Worm (Caenorhabditis elegans): ENCODE data around the gene tars-1.
A peak's percentile ranks its signal among the peaks of the same experiment; 100 is the strongest.

Gene tars-1

DNA sequence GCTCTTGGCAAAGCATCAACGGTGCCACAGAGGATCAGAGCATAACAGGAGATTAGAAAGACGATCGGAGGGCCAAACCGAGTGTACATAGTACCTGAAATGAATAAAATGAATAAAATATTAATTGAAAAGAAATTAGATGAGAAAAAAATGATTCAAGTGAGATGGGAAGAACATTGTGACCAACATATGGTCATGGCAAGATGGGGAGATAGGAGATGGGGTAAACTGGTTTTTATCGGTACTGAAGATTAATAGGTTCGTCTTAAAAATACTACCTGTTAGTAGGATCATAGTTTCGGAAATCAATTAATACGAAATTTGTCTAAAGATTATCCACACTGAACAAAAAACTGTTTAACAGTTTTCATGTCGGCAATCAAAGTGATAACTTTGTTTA lies 38.4 kb downstream of the tars-1 start, which contains the start of gene nep-1:
nep-1 (minus strand) TSS at position 101 of the 400 bp plus-strand sequence.
- no peak for TF ChIP-seq C34F6.9 (tag; optimal IDR thresholded peaks at IDR 0.05)
- no peak for TF ChIP-seq nhr-25 (tag; optimal IDR thresholded peaks at IDR 0.05)
- TF ChIP-seq sma-9 (GFP tag; optimal IDR thresholded peaks at IDR 0.05): peak; percentile 24
- TF ChIP-seq sma-9 (tag; optimal IDR thresholded peaks at IDR 0.05): no peak

- peak; percentile 45 for TF ChIP-seq lin-13 (GFP tag; optimal IDR thresholded peaks at IDR 0.05)
- TF ChIP-seq ztf-1 (GFP tag; conservative IDR thresholded peaks at IDR 0.05): no peak
- TF ChIP-seq F13H6.1 (tag; optimal IDR thresholded peaks at IDR 0.05): no peak
- no peak for TF ChIP-seq nhr-10 (tag; optimal IDR thresholded peaks at IDR 0.05)
- peak; percentile 76 for TF ChIP-seq nhr-129 (tag; optimal IDR thresholded peaks at IDR 0.05)
- no peak for TF ChIP-seq alr-1 (tag; optimal IDR thresholded peaks at IDR 0.05)
- TF ChIP-seq unc-39 (tag; optimal IDR thresholded peaks at IDR 0.05): no peak
- peak; percentile 92 for TF ChIP-seq unc-55 (GFP tag; optimal IDR thresholded peaks at IDR 0.05)
- no peak for TF ChIP-seq egl-27 (tag; optimal IDR thresholded peaks at IDR 0.05)
- no peak for TF ChIP-seq zag-1 (tag; optimal IDR thresholded peaks at IDR 0.05)
- peak; percentile 41 for TF ChIP-seq lin-11 (tag; optimal IDR thresholded peaks at IDR 0.05)
- no peak for TF ChIP-seq mbf-1 (tag; optimal IDR thresholded peaks at IDR 0.05)
- TF ChIP-seq ztf-4 (tag; optimal IDR thresholded peaks at IDR 0.05): no peak
- TF ChIP-seq Y55F3AM.14 (GFP tag; optimal IDR thresholded peaks at IDR 0.05): no peak
- peak; percentile 67 for TF ChIP-seq crh-2 (tag; optimal IDR thresholded peaks at IDR 0.05)
- TF ChIP-seq C34F6.9 (tag; optimal IDR thresholded peaks at IDR 0.05): peak; percentile 86
- TF ChIP-seq ceh-16 (tag; optimal IDR thresholded peaks at IDR 0.05): no peak
- TF ChIP-seq mab-5 (tag; optimal IDR thresholded peaks at IDR 0.05): peak; percentile 60
- no peak for TF ChIP-seq sem-4 (tag; optimal IDR thresholded peaks at IDR 0.05)
- no peak for TF ChIP-seq snpc-4 (tag; optimal IDR thresholded peaks at IDR 0.05)
- no peak for TF ChIP-seq nhr-77 (tag; optimal IDR thresholded peaks at IDR 0.05)
- TF ChIP-seq nhr-6 (tag; optimal IDR thresholded peaks at IDR 0.05): no peak
- no peak for TF ChIP-seq dmd-4 (tag; optimal IDR thresholded peaks at IDR 0.05)
- peak; percentile 50 for TF ChIP-seq fos-1 (tag; optimal IDR thresholded peaks at IDR 0.05)
- TF ChIP-seq peb-1 (tag; optimal IDR thresholded peaks at IDR 0.05): no peak
- peak; percentile 5 for TF ChIP-seq blmp-1 (tag; optimal IDR thresholded peaks at IDR 0.05; ENCODE audit: insufficient read depth)
- no peak for TF ChIP-seq unc-62 (GFP tag; optimal IDR thresholded peaks at IDR 0.05)
- TF ChIP-seq nhr-237 (tag; optimal IDR thresholded peaks at IDR 0.05): no peak
- TF ChIP-seq aly-2 (tag; optimal IDR thresholded peaks at IDR 0.05): no peak
- peak; percentile 39 for TF ChIP-seq sma-3 (GFP tag; optimal IDR thresholded peaks at IDR 0.05)
- TF ChIP-seq elt-1 (tag; optimal IDR thresholded peaks at IDR 0.05): no peak
- no peak for TF ChIP-seq elt-3 (tag; optimal IDR thresholded peaks at IDR 0.05)
- no peak for TF ChIP-seq nhr-21 (tag; optimal IDR thresholded peaks at IDR 0.05)
- TF ChIP-seq nhr-23 (tag; optimal IDR thresholded peaks at IDR 0.05): no peak
- no peak for TF ChIP-seq lin-39 (tag; optimal IDR thresholded peaks at IDR 0.05)
- peak; percentile 47 for TF ChIP-seq R02D3.7 (tag; optimal IDR thresholded peaks at IDR 0.05)
- no peak for TF ChIP-seq ceh-82 (tag; optimal IDR thresholded peaks at IDR 0.05)
- TF ChIP-seq nhr-25 (tag; optimal IDR thresholded peaks at IDR 0.05): no peak
- no peak for TF ChIP-seq nhr-11 (tag; optimal IDR thresholded peaks at IDR 0.05)
- no peak for TF ChIP-seq ztf-11 (tag; optimal IDR thresholded peaks at IDR 0.05)
- TF ChIP-seq nhr-12 (tag; optimal IDR thresholded peaks at IDR 0.05): no peak
- peak; percentile 45 for TF ChIP-seq sma-9 (GFP tag; optimal IDR thresholded peaks at IDR 0.05)
- no peak for TF ChIP-seq sma-9 (tag; optimal IDR thresholded peaks at IDR 0.05)
- no peak for TF ChIP-seq ZK546.5 (tag; optimal IDR thresholded peaks at IDR 0.05)
- TF ChIP-seq gmeb-1 (tag; optimal IDR thresholded peaks at IDR 0.05): peak; percentile 68
- TF ChIP-seq ama-1 (optimal IDR thresholded peaks at IDR 0.05): no peak
- TF ChIP-seq skn-1 (tag; optimal IDR thresholded peaks at IDR 0.05): peak; percentile 99
- no peak for TF ChIP-seq mdl-1 (tag; optimal IDR thresholded peaks at IDR 0.05)
- peak in 1 of 2 experiments; percentile 86 for TF ChIP-seq lsy-2 (tag; optimal IDR thresholded peaks at IDR 0.05)
Observed at ce11 chrII:11652679-11653174, 42.7 kb downstream of the tars-1 start, which contains the start of the genes rad-23 and rpn-12. Gene rad-23 (minus strand): TSS chrII:11652729. Gene rpn-12 (plus strand): TSS chrII:11653124.

Measured in whole organism, L2 larva.